Worm (Caenorhabditis elegans): ENCODE results near the gene ZC449.5.
A peak's percentile ranks its signal among the peaks of the same experiment; 100 is the strongest.

The ZC449.5 gene

ce11 chrX:5075538-5075937 lies 38.0 kb upstream of the ZC449.5 start:
- TF ChIP-seq tbx-37 (GFP tag; conservative IDR thresholded peaks at IDR 0.05) (no peak), B0310.2 (tag; optimal IDR thresholded peaks at IDR 0.05) (no peak), hmbx-1 (tag; optimal IDR thresholded peaks at IDR 0.05) (no peak)

- no peak for TF ChIP-seq ets-7 (tag; optimal IDR thresholded peaks at IDR 0.05)
- no peak for TF ChIP-seq scrt-1 (GFP tag; IDR thresholded peaks at IDR 0.05)
- TF ChIP-seq tbx-11 (GFP tag; IDR thresholded peaks at IDR 0.05), result no peak
- TF ChIP-seq aly-1 (tag; optimal IDR thresholded peaks at IDR 0.05), result no peak
- no peak for TF ChIP-seq hnd-1 (tag; optimal IDR thresholded peaks at IDR 0.05)
- no peak for TF ChIP-seq B0310.2 (tag; optimal IDR thresholded peaks at IDR 0.05)
- TF ChIP-seq F13C5.2 (tag; optimal IDR thresholded peaks at IDR 0.05), result no peak
- TF ChIP-seq ama-1 (optimal IDR thresholded peaks at IDR 0.05), result no peak
- no peak for TF ChIP-seq pes-1 (GFP tag; IDR thresholded peaks at IDR 0.05)
- TF ChIP-seq tra-4 (tag; optimal IDR thresholded peaks at IDR 0.05), result no peak
- no peak for TF ChIP-seq ceh-13 (GFP tag; optimal IDR thresholded peaks at IDR 0.05)
- TF ChIP-seq sea-1 (GFP tag; conservative IDR thresholded peaks at IDR 0.05), result no peak
- no peak for TF ChIP-seq hmg-4 (GFP tag; optimal IDR thresholded peaks at IDR 0.05)
- no peak for TF ChIP-seq hmbx-1 (tag; optimal IDR thresholded peaks at IDR 0.05)
- no peak for TF ChIP-seq flt-1 (GFP tag; IDR thresholded peaks at IDR 0.05)
- TF ChIP-seq ceh-36 (tag; optimal IDR thresholded peaks at IDR 0.05), result no peak
Measured at ce11 chrX:5073895-5074294, 36.3 kb upstream of the ZC449.5 start.

ce11 chrX:5071025-5071424 lies 33.5 kb upstream of the ZC449.5 start:
- TF ChIP-seq tbx-11 (GFP tag; IDR thresholded peaks at IDR 0.05) (no peak), ets-7 (tag; optimal IDR thresholded peaks at IDR 0.05) (no peak), ceh-36 (tag; optimal IDR thresholded peaks at IDR 0.05) (no peak), pes-1 (GFP tag; IDR thresholded peaks at IDR 0.05) (no peak), ama-1 (optimal IDR thresholded peaks at IDR 0.05) (no peak), hmg-4 (GFP tag; optimal IDR thresholded peaks at IDR 0.05) (no peak), F13C5.2 (tag; optimal IDR thresholded peaks at IDR 0.05) (no peak), ceh-13 (GFP tag; optimal IDR thresholded peaks at IDR 0.05) (no peak), aly-1 (tag; optimal IDR thresholded peaks at IDR 0.05) (no peak), tra-4 (tag; optimal IDR thresholded peaks at IDR 0.05) (no peak), tbx-37 (GFP tag; conservative IDR thresholded peaks at IDR 0.05) (no peak), hmbx-1 (tag; optimal IDR thresholded peaks at IDR 0.05) (no peak), B0310.2 (tag; optimal IDR thresholded peaks at IDR 0.05) (no peak), hnd-1 (tag; optimal IDR thresholded peaks at IDR 0.05) (no peak), sea-1 (GFP tag; conservative IDR thresholded peaks at IDR 0.05) (no peak)

- TF ChIP-seq hmg-4 (GFP tag; optimal IDR thresholded peaks at IDR 0.05), result no peak
- no peak for TF ChIP-seq ama-1 (optimal IDR thresholded peaks at IDR 0.05)
- TF ChIP-seq hmbx-1 (tag; optimal IDR thresholded peaks at IDR 0.05), result no peak
- TF ChIP-seq sea-1 (GFP tag; conservative IDR thresholded peaks at IDR 0.05), result no peak
- TF ChIP-seq tbx-37 (GFP tag; conservative IDR thresholded peaks at IDR 0.05), result no peak
- TF ChIP-seq ceh-36 (tag; optimal IDR thresholded peaks at IDR 0.05), result no peak
- TF ChIP-seq F13C5.2 (tag; optimal IDR thresholded peaks at IDR 0.05), result no peak
- no peak for TF ChIP-seq ets-7 (tag; optimal IDR thresholded peaks at IDR 0.05)
- no peak for TF ChIP-seq scrt-1 (GFP tag; IDR thresholded peaks at IDR 0.05)
- TF ChIP-seq hnd-1 (tag; optimal IDR thresholded peaks at IDR 0.05), result no peak
- no peak for TF ChIP-seq tra-4 (tag; optimal IDR thresholded peaks at IDR 0.05)
- no peak for TF ChIP-seq ceh-13 (GFP tag; optimal IDR thresholded peaks at IDR 0.05)
- no peak for TF ChIP-seq tbx-11 (GFP tag; IDR thresholded peaks at IDR 0.05)
- no peak for TF ChIP-seq flt-1 (GFP tag; IDR thresholded peaks at IDR 0.05)
- no peak for TF ChIP-seq pes-1 (GFP tag; IDR thresholded peaks at IDR 0.05)
Measured at ce11 chrX:5067796-5068195, 30.2 kb upstream of the ZC449.5 start, which contains the start of gene clc-7. Gene clc-7, plus strand, starts transcription at chrX:5068096.

- TF ChIP-seq sea-1 (GFP tag; conservative IDR thresholded peaks at IDR 0.05) (no peak), ceh-13 (GFP tag; optimal IDR thresholded peaks at IDR 0.05) (no peak), ama-1 (optimal IDR thresholded peaks at IDR 0.05) (no peak), scrt-1 (GFP tag; IDR thresholded peaks at IDR 0.05) (no peak), ets-7 (tag; optimal IDR thresholded peaks at IDR 0.05) (no peak), F13C5.2 (tag; optimal IDR thresholded peaks at IDR 0.05) (no peak), pes-1 (GFP tag; IDR thresholded peaks at IDR 0.05) (no peak), hmg-4 (GFP tag; optimal IDR thresholded peaks at IDR 0.05) (no peak), ceh-36 (tag; optimal IDR thresholded peaks at IDR 0.05) (no peak)
Measured at ce11 chrX:5066570-5066969, 29.0 kb upstream of the ZC449.5 start.

DNA sequence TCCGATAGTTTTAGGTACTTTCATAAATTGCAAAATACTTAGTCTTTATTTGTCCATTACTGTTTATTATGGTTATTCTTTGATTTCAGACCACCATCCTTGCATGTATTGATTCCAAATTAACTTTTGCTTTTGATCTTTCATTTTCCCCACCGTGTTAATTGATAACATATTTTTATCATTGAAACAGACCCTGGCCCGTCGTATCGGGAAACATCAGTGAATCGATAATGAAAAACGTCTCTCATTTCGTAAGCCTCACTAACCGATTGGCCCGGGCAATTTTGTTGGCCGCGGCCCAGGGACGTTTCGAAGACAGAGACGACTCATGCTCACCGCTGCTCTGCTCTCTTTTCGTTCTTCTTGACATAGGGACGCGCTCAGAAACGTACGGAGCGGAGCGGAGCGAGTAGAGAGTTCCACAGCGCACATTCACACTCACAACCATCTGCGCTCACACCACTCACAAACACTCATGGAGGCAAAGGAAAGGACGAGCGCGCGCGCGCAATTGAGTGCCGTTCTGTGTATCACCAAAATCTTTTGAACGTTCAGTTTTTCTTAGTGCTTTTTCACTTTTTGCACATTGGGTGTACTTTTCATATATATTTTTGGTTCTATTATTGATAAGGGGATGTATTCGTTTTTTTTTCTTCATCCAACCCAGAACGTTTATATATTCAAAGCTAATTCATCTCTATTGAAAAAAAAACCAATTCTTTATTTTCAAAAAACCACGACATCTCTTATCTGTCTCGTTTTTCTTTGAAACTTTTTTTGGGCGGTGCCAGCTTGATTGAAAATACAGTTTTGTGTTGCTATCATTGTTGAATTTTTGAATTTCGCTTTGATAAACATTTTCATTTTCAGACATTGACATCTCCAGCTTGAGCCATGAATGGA lies 26.4 kb upstream of the ZC449.5 start, which contains the start of gene C24H10.2:
TSS of gene C24H10.2 (plus strand) at position 853 of the 903 bp plus-strand sequence.
- TF ChIP-seq tbx-37 (GFP tag; conservative IDR thresholded peaks at IDR 0.05) (no peak), pes-1 (GFP tag; IDR thresholded peaks at IDR 0.05) (no peak), hnd-1 (tag; optimal IDR thresholded peaks at IDR 0.05) (no peak), tra-4 (tag; optimal IDR thresholded peaks at IDR 0.05) (no peak), scrt-1 (GFP tag; IDR thresholded peaks at IDR 0.05) (no peak), aly-1 (tag; optimal IDR thresholded peaks at IDR 0.05) (peak; percentile 54), ceh-13 (GFP tag; optimal IDR thresholded peaks at IDR 0.05) (no peak), hmg-4 (GFP tag; optimal IDR thresholded peaks at IDR 0.05) (peak; percentile 70), flt-1 (GFP tag; IDR thresholded peaks at IDR 0.05) (no peak), ama-1 (optimal IDR thresholded peaks at IDR 0.05) (no peak), ets-7 (tag; optimal IDR thresholded peaks at IDR 0.05) (no peak), ceh-36 (tag; optimal IDR thresholded peaks at IDR 0.05) (no peak), hmbx-1 (tag; optimal IDR thresholded peaks at IDR 0.05) (no peak), F13C5.2 (tag; optimal IDR thresholded peaks at IDR 0.05) (peak; percentile 80), B0310.2 (tag; optimal IDR thresholded peaks at IDR 0.05) (no peak), tbx-11 (GFP tag; IDR thresholded peaks at IDR 0.05) (no peak), sea-1 (GFP tag; conservative IDR thresholded peaks at IDR 0.05) (0 out of 2 replicates have a peak, but pooled peaks have one; percentile 13)

DNA sequence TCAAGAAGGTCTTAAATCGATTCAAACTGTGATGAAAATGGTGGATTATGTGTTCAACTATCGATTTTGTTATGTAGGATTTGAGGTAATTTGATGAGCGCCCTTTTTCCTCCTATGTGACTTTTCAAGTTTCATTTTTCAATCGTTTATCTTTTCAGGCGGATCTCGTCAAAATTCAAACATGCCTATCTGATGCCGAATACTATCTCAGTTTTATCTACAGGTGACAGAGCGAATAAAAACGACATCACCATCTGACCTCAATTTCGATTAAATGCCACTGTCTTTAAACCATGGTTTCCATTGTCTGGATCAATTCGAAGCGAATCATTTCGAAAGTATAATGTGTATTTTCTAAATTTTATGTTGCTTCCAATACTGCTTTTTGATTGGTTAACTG lies 24.2 kb upstream of the ZC449.5 start:
- no peak for TF ChIP-seq scrt-1 (GFP tag; IDR thresholded peaks at IDR 0.05)
